Fruit fly (Drosophila melanogaster) whole organism, prepupa: ENCODE measurements around the gene skd.

Source experiments
- CG10631 ChIP-seq: fragments of 200-800 bp; sonication (Bioruptor generic); optimal IDR thresholded peaks from 2 replicates; lab custom pipeline; 2016; ENCODE audit warnings: missing biosample characterization, missing genetic modification characterization
- CG10669 ChIP-seq: fragments of 200-800 bp; sonication (Bioruptor generic); optimal IDR thresholded peaks from 3 replicates; lab custom pipeline; 2018; ENCODE audit warnings: missing biosample characterization, mild to moderate bottlenecking, missing genetic modification characterization, moderate library complexity
- CG11294 ChIP-seq: fragments of 200-800 bp; sonication (Bioruptor generic); IDR thresholded peaks from 2 replicates; pipeline ENCODE4 v1.3.6; 2022; ENCODE audit warnings: missing biosample characterization, missing genetic modification characterization
- CG11762 ChIP-seq: fragments of 200-800 bp; sonication (Bioruptor generic); optimal IDR thresholded peaks from 3 replicates; lab custom pipeline; 2016; ENCODE audit warnings: missing biosample characterization, missing genetic modification characterization; ENCODE audit not compliant: insufficient read depth
- CG11902 ChIP-seq: fragments of 200-800 bp; sonication (Bioruptor generic); optimal IDR thresholded peaks from 3 replicates; lab custom pipeline; 2016; ENCODE audit warnings: missing biosample characterization, missing genetic modification characterization
- CG15336 ChIP-seq: fragments of 200-800 bp; sonication (Bioruptor generic); IDR thresholded peaks from 2 replicates; pipeline ENCODE4 v1.3.6; 2022; ENCODE audit warnings: missing biosample characterization, missing genetic modification characterization
- CG1621 ChIP-seq: fragments of 200-800 bp; sonication (Bioruptor generic); optimal IDR thresholded peaks from 3 replicates; lab custom pipeline; 2018; ENCODE audit warnings: missing biosample characterization, mild to moderate bottlenecking, missing genetic modification characterization
- CG16779 ChIP-seq: fragments of 200-800 bp; sonication (Bioruptor generic); optimal IDR thresholded peaks from 3 replicates; lab custom pipeline; 2017; ENCODE audit warnings: missing biosample characterization, mild to moderate bottlenecking, missing genetic modification characterization
- CG31627 ChIP-seq: fragments of 200-800 bp; sonication (Bioruptor generic); optimal IDR thresholded peaks from 3 replicates; lab custom pipeline; 2016; ENCODE audit warnings: missing biosample characterization, missing genetic modification characterization
- CG32006 ChIP-seq: fragments of 200-800 bp; sonication (Bioruptor generic); optimal IDR thresholded peaks from 3 replicates; lab custom pipeline; 2017; ENCODE audit warnings: missing biosample characterization, mild to moderate bottlenecking, missing genetic modification characterization
- CG34406 ChIP-seq: fragments of 200-800 bp; sonication (Bioruptor generic); optimal IDR thresholded peaks from 3 replicates; lab custom pipeline; 2016; ENCODE audit warnings: missing biosample characterization, missing genetic modification characterization
- CG3919 ChIP-seq: fragments of 200-800 bp; sonication (Bioruptor generic); optimal IDR thresholded peaks from 3 replicates; lab custom pipeline; 2016; ENCODE audit warnings: missing biosample characterization, missing genetic modification characterization
- CG4318 ChIP-seq: fragments of 200-800 bp; sonication (Bioruptor generic); optimal IDR thresholded peaks from 3 replicates; lab custom pipeline; 2017; ENCODE audit warnings: missing biosample characterization, mild to moderate bottlenecking, missing genetic modification characterization
- CG6163 ChIP-seq: fragments of 200-800 bp; sonication (Bioruptor generic); IDR thresholded peaks from 3 replicates; pipeline ENCODE4 v1.3.6; 2022; ENCODE audit warnings: missing biosample characterization, missing genetic modification characterization
- CG6792 ChIP-seq: fragments of 200-800 bp; sonication (Bioruptor generic); optimal IDR thresholded peaks from 3 replicates; lab custom pipeline; 2016; ENCODE audit warnings: missing biosample characterization, missing genetic modification characterization
- CG6808 ChIP-seq: fragments of 200-800 bp; sonication (Bioruptor generic); optimal IDR thresholded peaks from 3 replicates; lab custom pipeline; 2017; ENCODE audit warnings: missing biosample characterization, missing genetic modification characterization, mild to moderate bottlenecking, moderate library complexity, missing genetic modification reagents
- CG7368 ChIP-seq: fragments of 200-800 bp; sonication (Bioruptor generic); optimal IDR thresholded peaks from 3 replicates; lab custom pipeline; 2016; ENCODE audit warnings: missing biosample characterization, missing genetic modification characterization
- CG8119 ChIP-seq: fragments of 200-800 bp; sonication (Bioruptor generic); IDR thresholded peaks from 3 replicates; pipeline ENCODE4 v1.3.6; 2022; ENCODE audit warnings: missing biosample characterization, missing genetic modification characterization
- CG8632 ChIP-seq: fragments of 200-800 bp; sonication (Bioruptor generic); optimal IDR thresholded peaks from 3 replicates; lab custom pipeline; 2016; ENCODE audit warnings: missing biosample characterization, missing genetic modification characterization
- CG9139 ChIP-seq: fragments of 200-800 bp; sonication (Bioruptor generic); optimal IDR thresholded peaks from 3 replicates; lab custom pipeline; 2017; ENCODE audit warnings: missing biosample characterization, mild to moderate bottlenecking, missing genetic modification characterization
- Eip75B ChIP-seq: fragments of 200-800 bp; sonication (Bioruptor generic); optimal IDR thresholded peaks from 3 replicates; lab custom pipeline; 2016; ENCODE audit warnings: missing biosample characterization, missing genetic modification characterization
- Eip78C ChIP-seq: fragments of 200-800 bp; sonication (Bioruptor generic); peaks from one replicate; lab custom pipeline; 2016; ENCODE audit warnings: missing biosample characterization, missing genetic modification characterization
- Eip93F ChIP-seq: fragments of 200-800 bp; sonication (Bioruptor generic); optimal IDR thresholded peaks from 2 replicates; lab custom pipeline; 2016; ENCODE audit warnings: missing biosample characterization, mild to moderate bottlenecking, missing genetic modification characterization
- Ets21C ChIP-seq: fragments of 200-800 bp; sonication (Bioruptor generic); optimal IDR thresholded peaks from 3 replicates; lab custom pipeline; 2016; ENCODE audit warnings: missing biosample characterization, missing genetic modification characterization
- Ets96B ChIP-seq: fragments of 200-800 bp; optimal IDR thresholded peaks from 2 replicates; lab custom pipeline; 2019; ENCODE audit warnings: missing biosample characterization, mild to moderate bottlenecking, missing genetic modification characterization, moderate library complexity
- Gug ChIP-seq: fragments of 200-800 bp; sonication (Bioruptor generic); IDR thresholded peaks from 2 replicates; pipeline ENCODE4 v1.3.6; 2022; ENCODE audit warnings: missing biosample characterization, missing genetic modification characterization
- Hr38 ChIP-seq: sonication (Bioruptor generic); optimal IDR thresholded peaks from 2 replicates; lab custom pipeline; 2016; ENCODE audit warnings: missing biosample characterization, missing genetic modification characterization
- Hr39 ChIP-seq: fragments of 200-800 bp; sonication (Bioruptor generic); optimal IDR thresholded peaks from 2 replicates; lab custom pipeline; 2016; ENCODE audit warnings: missing biosample characterization, missing genetic modification characterization
- Hr4 ChIP-seq: fragments of 200-800 bp; sonication (Bioruptor generic); optimal IDR thresholded peaks from 3 replicates; lab custom pipeline; 2016; ENCODE audit warnings: missing biosample characterization, missing genetic modification characterization
- Lpt ChIP-seq: fragments of 200-800 bp; sonication (Bioruptor generic); optimal IDR thresholded peaks from 3 replicates; lab custom pipeline; 2016; ENCODE audit warnings: missing biosample characterization, missing genetic modification characterization
- OdsH ChIP-seq: fragments of 200-800 bp; sonication (Bioruptor generic); optimal IDR thresholded peaks from 3 replicates; lab custom pipeline; 2016; ENCODE audit warnings: missing biosample characterization, missing genetic modification characterization
- Smox ChIP-seq: fragments of 200-800 bp; sonication (Bioruptor generic); optimal IDR thresholded peaks from 3 replicates; lab custom pipeline; 2016; ENCODE audit warnings: missing biosample characterization, missing genetic modification characterization
- Sox102F ChIP-seq: fragments of 200-800 bp; sonication (Bioruptor generic); optimal IDR thresholded peaks from 2 replicates; lab custom pipeline; 2016; ENCODE audit warnings: missing biosample characterization, mild to moderate bottlenecking, missing genetic modification characterization
- Sox14 ChIP-seq: fragments of 200-800 bp; sonication (Bioruptor generic); optimal IDR thresholded peaks from 3 replicates; lab custom pipeline; 2016; ENCODE audit warnings: missing biosample characterization, missing genetic modification characterization
- Sox15 ChIP-seq: fragments of 200-800 bp; sonication (Bioruptor generic); optimal IDR thresholded peaks from 3 replicates; lab custom pipeline; 2016; ENCODE audit warnings: missing biosample characterization, missing genetic modification characterization
- achi ChIP-seq: fragments of 200-800 bp; sonication (Bioruptor generic); optimal IDR thresholded peaks from 3 replicates; lab custom pipeline; 2016; ENCODE audit warnings: missing biosample characterization, missing genetic modification characterization
- acj6 ChIP-seq: fragments of 200-800 bp; sonication (Bioruptor generic); optimal IDR thresholded peaks from 3 replicates; lab custom pipeline; 2016; ENCODE audit warnings: missing biosample characterization, missing genetic modification characterization
- cyc ChIP-seq: fragments of 200-800 bp; sonication (Bioruptor generic); optimal IDR thresholded peaks from 3 replicates; lab custom pipeline; 2016; ENCODE audit warnings: missing biosample characterization, missing genetic modification characterization
- dac ChIP-seq: fragments of 200-800 bp; sonication (Bioruptor generic); optimal IDR thresholded peaks from 2 replicates; lab custom pipeline; 2017; ENCODE audit warnings: missing biosample characterization, mild to moderate bottlenecking, missing genetic modification characterization
- esn ChIP-seq: fragments of 200-800 bp; sonication (Bioruptor generic); optimal IDR thresholded peaks from 2 replicates; lab custom pipeline; 2016; ENCODE audit warnings: missing biosample characterization, mild to moderate bottlenecking, missing genetic modification characterization, moderate library complexity
- fd59A ChIP-seq: fragments of 200-800 bp; sonication (Bioruptor generic); optimal IDR thresholded peaks from 2 replicates; lab custom pipeline; 2017; ENCODE audit warnings: missing biosample characterization, mild to moderate bottlenecking, missing genetic modification characterization, missing genetic modification reagents
- fd85E ChIP-seq: fragments of 200-800 bp; sonication (Bioruptor generic); optimal IDR thresholded peaks from 3 replicates; lab custom pipeline; 2016; ENCODE audit warnings: missing biosample characterization, missing genetic modification characterization
- fkh ChIP-seq: fragments of 200-800 bp; sonication (Bioruptor generic); optimal IDR thresholded peaks from 3 replicates; lab custom pipeline; 2017; ENCODE audit warnings: missing biosample characterization, mild to moderate bottlenecking, missing genetic modification characterization, moderate library complexity
- lz ChIP-seq: fragments of 200-800 bp; sonication (Bioruptor generic); optimal IDR thresholded peaks from 3 replicates; lab custom pipeline; 2016; ENCODE audit warnings: missing biosample characterization, missing genetic modification characterization
- pdm3 ChIP-seq: fragments of 200-800 bp; sonication (Bioruptor generic); optimal IDR thresholded peaks from 3 replicates; lab custom pipeline; 2016; ENCODE audit warnings: missing biosample characterization, missing genetic modification characterization
- salr ChIP-seq, 2 experiments: fragments of 200-800 bp; sonication (Bioruptor generic); optimal IDR thresholded peaks; 3 replicates each; lab custom pipeline; 2016 to 2018; ENCODE audit warnings: missing biosample characterization in 2 of 2, missing genetic modification characterization in 2 of 2, mild to moderate bottlenecking in 1 of 2
- spab ChIP-seq: fragments of 200-800 bp; sonication (Bioruptor generic); optimal IDR thresholded peaks from 2 replicates; lab custom pipeline; 2017; ENCODE audit warnings: missing biosample characterization, mild to moderate bottlenecking, missing genetic modification characterization, missing genetic modification reagents
- svp ChIP-seq: fragments of 200-800 bp; sonication (Bioruptor generic); peaks from one replicate; lab custom pipeline; 2016; ENCODE audit warnings: missing biosample characterization, missing genetic modification characterization
- topi ChIP-seq: fragments of 200-800 bp; sonication (Bioruptor generic); optimal IDR thresholded peaks from 3 replicates; lab custom pipeline; 2016; ENCODE audit warnings: missing biosample characterization, missing genetic modification characterization
- vri ChIP-seq: fragments of 200-800 bp; sonication (Bioruptor generic); optimal IDR thresholded peaks from 3 replicates; lab custom pipeline; 2016; ENCODE audit warnings: missing biosample characterization, mild to moderate bottlenecking, missing genetic modification characterization

The skd gene

DNA sequence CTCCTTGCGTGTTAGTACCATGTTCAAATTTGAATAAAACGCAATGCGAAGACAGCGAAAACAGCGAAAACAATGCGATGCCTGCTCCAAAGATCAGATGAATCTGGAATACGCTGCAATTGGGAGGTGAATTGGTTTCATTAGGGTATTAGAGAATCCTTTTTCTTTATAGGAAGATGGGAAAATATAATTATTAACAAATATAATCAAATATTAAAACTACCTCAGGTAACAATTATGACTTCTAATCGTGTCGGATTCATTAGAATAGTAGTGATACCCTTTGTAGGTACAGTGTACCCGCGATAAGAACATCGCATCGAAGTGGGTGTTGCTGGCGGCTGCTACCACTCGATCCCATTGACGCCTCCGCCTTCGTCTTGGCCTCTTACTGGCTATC lies 39.3 kb downstream of the skd start (continued):
- TF ChIP-seq Eip78C (peak; percentile 1), CG16779 (no peak), CG1621 (tag; lab: Kevin White, UChicago) (no peak), CG3919 (GFP tag; lab: Kevin White, UChicago) (peak; percentile 13), CG6163 (peak; percentile 57; the same call in 2 of the 3 replicates), CG11762 (GFP tag; lab: Kevin White, UChicago) (no peak), CG31627 (no peak), achi (GFP tag; lab: Kevin White, UChicago) (peak; percentile 49), acj6 (GFP tag; lab: Kevin White, UChicago) (peak; percentile 47), dac (GFP tag; lab: Kevin White, UChicago) (no peak), fd85E (GFP tag; lab: Kevin White, UChicago) (no peak), Smox (GFP tag; lab: Kevin White, UChicago) (peak; percentile 16), Lpt (no peak), CG8632 (GFP tag; lab: Kevin White, UChicago) (no peak), svp (GFP tag; lab: Kevin White, UChicago) (peak; percentile 52), CG10669 (peak; percentile 30)

DNA sequence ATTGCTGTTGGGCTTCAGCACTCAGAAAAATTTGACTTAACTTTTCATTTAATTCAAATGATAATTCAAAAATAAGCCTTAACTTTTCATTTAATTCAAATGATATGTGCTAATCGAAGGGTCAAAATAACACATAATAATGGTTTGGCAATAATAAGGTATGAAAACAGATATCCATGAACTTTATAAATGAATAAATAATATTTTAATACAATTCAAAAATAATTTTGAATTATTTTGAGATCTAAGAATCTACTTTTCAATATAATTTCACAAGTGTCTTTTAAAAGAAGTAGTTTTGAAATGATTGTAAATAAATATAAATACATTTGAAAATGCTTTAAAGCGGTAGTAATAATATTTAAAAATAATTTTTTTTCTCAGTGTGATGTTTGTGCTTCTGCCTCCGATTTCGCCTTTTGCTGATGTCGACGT lies 40.3 kb downstream of the skd start:
- peak; percentile 19 for TF ChIP-seq topi
- no peak for TF ChIP-seq Hr38
- peak; percentile 45 for TF ChIP-seq Eip75B (GFP tag; lab: Kevin White, UChicago)
- peak; percentile 76 for TF ChIP-seq CG34406 (GFP tag; lab: Kevin White, UChicago)
- TF ChIP-seq lz (GFP tag; lab: Kevin White, UChicago): peak; percentile 5
- TF ChIP-seq CG3919 (GFP tag; lab: Kevin White, UChicago): peak; percentile 79
- no peak for TF ChIP-seq fkh (GFP tag; lab: Kevin White, UChicago)
- peak; percentile 61 for TF ChIP-seq CG7368 (GFP tag; lab: Kevin White, UChicago)
- peak; percentile 22 for TF ChIP-seq Sox14 (GFP tag; lab: Kevin White, UChicago)
- peak; percentile 5 for TF ChIP-seq Hr39
- peak; percentile 71 for TF ChIP-seq CG6808 (GFP tag; lab: Kevin White, UChicago)
- no peak for TF ChIP-seq Sox102F
- TF ChIP-seq Sox15 (GFP tag; lab: Kevin White, UChicago): peak; percentile 50
- TF ChIP-seq achi (GFP tag; lab: Kevin White, UChicago): peak; percentile 80
- peak; percentile 78 for TF ChIP-seq CG15336
- peak; percentile 67 for TF ChIP-seq esn (GFP tag; lab: Kevin White, UChicago)
- TF ChIP-seq CG11294 (GFP tag; lab: Robert Waterston, UW): peak; percentile 23; the same call in 1 of the 2 replicates
- TF ChIP-seq svp (GFP tag; lab: Kevin White, UChicago): peak; percentile 69
- peak; percentile 73 for TF ChIP-seq Hr4 (GFP tag; lab: Kevin White, UChicago)
- TF ChIP-seq spab (GFP tag; lab: Kevin White, UChicago): peak; percentile 75
- TF ChIP-seq Ets96B (tag; lab: Kevin White, UChicago): peak; percentile 84
- TF ChIP-seq Eip78C: peak; percentile 93
- peak; percentile 49 for TF ChIP-seq pdm3 (GFP tag; lab: Kevin White, UChicago)
- peak; percentile 76 for TF ChIP-seq Lpt
- TF ChIP-seq CG10631 (GFP tag; lab: Kevin White, UChicago): peak; percentile 85
- TF ChIP-seq vri (GFP tag; lab: Kevin White, UChicago): no peak
- no peak for TF ChIP-seq Ets21C (GFP tag; lab: Kevin White, UChicago)
- TF ChIP-seq fd59A (GFP tag; lab: Kevin White, UChicago): peak; percentile 31
- TF ChIP-seq Smox (GFP tag; lab: Kevin White, UChicago): peak; percentile 32
- TF ChIP-seq CG1621 (tag; lab: Kevin White, UChicago): no peak
- peak; percentile 95 for TF ChIP-seq CG32006 (GFP tag; lab: Kevin White, UChicago)
- peak; percentile 63 for TF ChIP-seq CG6792
- peak; percentile 8 to 96 for TF ChIP-seq salr (GFP tag; optimal IDR thresholded peaks at IDR 0.05; lab: Kevin White, UChicago)
- TF ChIP-seq Eip93F: no peak
- peak; percentile 50 for TF ChIP-seq CG10669
- TF ChIP-seq cyc (GFP tag; lab: Kevin White, UChicago): peak; percentile 20
- peak; percentile 54 for TF ChIP-seq Gug (GFP tag; lab: Robert Waterston, UW)
- TF ChIP-seq CG8119: peak; percentile 80
- peak; percentile 79 for TF ChIP-seq OdsH
- peak; percentile 73 for TF ChIP-seq CG9139
- TF ChIP-seq CG16779: peak; percentile 65
- peak; percentile 34 for TF ChIP-seq CG11902
- TF ChIP-seq CG4318 (GFP tag; lab: Kevin White, UChicago): peak; percentile 91
- peak; percentile 73 for TF ChIP-seq acj6 (GFP tag; lab: Kevin White, UChicago)
